Worm (Caenorhabditis elegans): ENCODE measurements around the gene Y39F10A.3.

The Y39F10A.3 gene

DNA sequence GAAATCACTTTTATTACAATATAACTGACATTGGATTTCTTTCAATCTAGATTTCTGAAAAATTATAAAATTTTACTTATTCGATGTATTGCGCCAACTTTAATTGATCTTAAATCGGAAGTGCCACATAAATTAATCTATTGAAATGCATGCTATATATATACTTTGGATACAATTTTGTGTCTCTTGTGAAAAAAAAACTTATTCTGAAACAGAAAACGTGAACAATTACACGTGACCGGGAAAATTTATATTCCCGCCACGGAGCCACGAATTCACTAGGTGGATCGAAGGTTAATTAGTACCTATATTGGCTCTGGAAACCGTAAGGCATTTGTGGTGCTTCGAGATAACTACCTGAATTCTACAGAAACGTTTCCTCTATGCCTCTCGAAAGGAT, 16.9 kb upstream of the Y39F10A.3 start, which contains the start of gene F46F5.14:
F46F5.14 (plus strand) TSS at position 301 of the 400 bp plus-strand sequence.
- TF ChIP-seq rbr-2 (tag; optimal IDR thresholded peaks at IDR 0.05) (no peak), ceh-28 (tag; optimal IDR thresholded peaks at IDR 0.05) (no peak)

DNA sequence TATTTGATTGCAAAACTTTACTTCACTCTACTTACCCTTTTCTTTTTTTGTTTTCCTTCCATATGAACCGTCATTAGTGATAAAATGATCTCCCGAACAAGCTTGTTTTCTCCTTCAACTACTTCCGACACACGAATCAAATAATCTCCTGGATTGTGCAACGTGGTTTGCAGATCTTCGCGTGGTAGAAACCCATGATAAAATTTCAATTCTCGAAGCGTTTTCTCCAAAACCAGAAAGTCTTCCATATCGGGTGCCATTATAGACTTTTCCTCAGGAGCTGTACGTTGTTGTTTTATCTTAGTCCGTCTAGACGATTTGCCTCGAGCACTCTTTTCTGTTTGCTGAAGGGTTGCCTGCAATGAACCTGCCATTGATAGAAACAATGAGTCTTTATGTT, 14.6 kb upstream of the Y39F10A.3 start:
- TF ChIP-seq aha-1 (tag) (peak; percentile 91), hlh-11 (tag; optimal IDR thresholded peaks at IDR 0.05) (no peak), pha-4 (GFP tag; IDR thresholded peaks at IDR 0.05) (no peak), pha-4 (tag; optimal IDR thresholded peaks at IDR 0.05) (no peak), rbr-2 (tag; optimal IDR thresholded peaks at IDR 0.05) (no peak)

- TF ChIP-seq cey-2 (tag; optimal IDR thresholded peaks at IDR 0.05; ENCODE audit: borderline replicate concordance, insufficient read depth) (no peak), madf-5 (GFP tag; IDR thresholded peaks at IDR 0.05) (no peak), nhr-28 (tag; optimal IDR thresholded peaks at IDR 0.05) (no peak), unc-62 (GFP tag; optimal IDR thresholded peaks at IDR 0.05 in 1 of 2) (peak in 1 of 2 experiments; percentile 93), unc-62 (tag; optimal IDR thresholded peaks at IDR 0.05) (no peak), duxl-1 (tag; optimal IDR thresholded peaks at IDR 0.05; ENCODE audit: poor library complexity) (no peak), T20F7.1 (GFP tag; optimal IDR thresholded peaks at IDR 0.05) (no peak), hlh-11 (tag; optimal IDR thresholded peaks at IDR 0.05) (no peak)
These were observed 14.1 kb upstream of the Y39F10A.3 start for ce11 chrII:796916-797315.

DNA sequence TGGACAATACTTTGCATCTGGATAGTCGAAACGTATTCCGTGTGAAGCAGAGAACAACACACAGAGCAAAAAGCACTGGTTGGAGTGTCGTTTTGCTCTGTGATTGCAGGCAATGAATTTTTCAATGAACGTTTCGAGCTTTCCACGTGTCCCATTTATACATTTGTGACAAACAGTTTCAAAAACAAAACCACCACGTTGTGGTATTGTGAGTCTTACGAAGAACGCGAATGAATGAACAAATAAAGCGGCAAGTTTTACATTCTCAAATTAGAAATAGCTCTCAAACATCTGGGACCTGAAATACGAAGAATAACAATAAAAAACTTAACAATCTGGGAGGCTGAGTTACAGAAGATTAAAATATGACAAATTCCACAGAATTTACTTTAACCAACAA, 9.0 kb upstream of the Y39F10A.3 start, which contains the start of gene F46F5.1:
F46F5.1 (minus strand) TSS at position 101 of the 400 bp plus-strand sequence.
- no peak for TF ChIP-seq D1046.2 (GFP tag; IDR thresholded peaks at IDR 0.05)
- TF ChIP-seq nhr-10 (tag; optimal IDR thresholded peaks at IDR 0.05) = no peak
- TF ChIP-seq nhr-11 (tag; optimal IDR thresholded peaks at IDR 0.05) = no peak
- no peak for TF ChIP-seq aly-2 (tag; optimal IDR thresholded peaks at IDR 0.05)
- no peak for TF ChIP-seq vab-7 (GFP tag; IDR thresholded peaks at IDR 0.05)
- no peak for TF ChIP-seq snpc-1.2 (GFP tag; IDR thresholded peaks at IDR 0.05)
- no peak for TF ChIP-seq mxl-2 (GFP tag; conservative IDR thresholded peaks at IDR 0.05)
- TF ChIP-seq Y5F2A.4 (GFP tag; optimal IDR thresholded peaks at IDR 0.05) = no peak

DNA sequence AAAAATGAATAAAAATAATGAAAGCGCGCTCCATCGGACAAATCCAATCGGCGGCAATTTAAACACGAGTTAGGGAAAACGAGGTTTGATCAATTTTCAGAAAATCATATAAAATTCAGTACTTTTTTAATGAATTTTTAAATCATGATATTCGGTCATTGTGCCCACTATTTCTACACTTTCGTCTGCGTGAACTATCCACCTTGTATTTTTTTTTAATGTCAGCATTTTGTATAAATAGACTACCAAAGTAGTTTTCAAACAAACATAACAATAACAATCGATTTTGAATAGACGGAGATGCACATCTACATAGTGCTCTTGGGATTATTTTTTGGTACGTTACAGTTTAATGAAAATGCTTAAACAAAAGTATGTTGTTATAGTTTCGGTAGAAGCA, 5.3 kb upstream of the Y39F10A.3 start, which contains the start of gene F46F5.15:
F46F5.15 (plus strand) TSS at position 301 of the 400 bp plus-strand sequence.
- no peak for TF ChIP-seq sdz-12 (GFP tag; optimal IDR thresholded peaks at IDR 0.05)
- no peak for TF ChIP-seq zip-11 (GFP tag; IDR thresholded peaks at IDR 0.05)
- no peak for TF ChIP-seq nhr-77 (tag; optimal IDR thresholded peaks at IDR 0.05)
- no peak for TF ChIP-seq egl-27 (tag; optimal IDR thresholded peaks at IDR 0.05)
- TF ChIP-seq F37D6.2 (tag; optimal IDR thresholded peaks at IDR 0.05) = no peak
- TF ChIP-seq hlh-11 (tag; optimal IDR thresholded peaks at IDR 0.05) = no peak
- TF ChIP-seq mep-1 (tag; optimal IDR thresholded peaks at IDR 0.05) = no peak
- no peak for TF ChIP-seq madf-5 (GFP tag; IDR thresholded peaks at IDR 0.05)
- no peak for TF ChIP-seq attf-4 (tag; optimal IDR thresholded peaks at IDR 0.05)
- no peak for TF ChIP-seq unc-62 (GFP tag; optimal IDR thresholded peaks at IDR 0.05 in 1 of 2)
- TF ChIP-seq unc-62 (tag; optimal IDR thresholded peaks at IDR 0.05) = no peak
- no peak for TF ChIP-seq php-3 (GFP tag; IDR thresholded peaks at IDR 0.05)
- TF ChIP-seq jun-1 (tag; optimal IDR thresholded peaks at IDR 0.05) = no peak

DNA sequence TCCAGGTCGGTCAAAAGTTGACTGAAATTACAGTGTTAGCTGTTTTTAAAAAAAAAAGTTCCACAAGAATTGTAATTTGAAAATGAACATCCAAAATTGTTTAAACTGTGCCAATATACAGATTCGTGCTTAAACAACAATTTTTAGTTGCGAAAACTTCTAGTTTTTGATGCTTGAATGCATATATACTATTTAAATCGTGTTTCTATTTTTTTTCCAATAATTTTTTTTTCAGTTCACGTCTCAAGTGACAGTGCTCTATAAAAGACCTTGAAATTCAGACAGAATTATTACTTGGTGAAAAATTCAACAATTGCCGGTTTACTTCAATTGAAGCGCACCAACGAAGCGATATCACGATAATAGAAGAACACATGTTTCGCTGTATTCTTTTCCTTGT, 4.1 kb upstream of the Y39F10A.3 start, which contains the start of gene F46F5.16:
F46F5.16 (plus strand) TSS at position 301 of the 400 bp plus-strand sequence.
- TF ChIP-seq dmd-6 (GFP tag; IDR thresholded peaks at IDR 0.05) = no peak
- TF ChIP-seq lir-3 (tag; optimal IDR thresholded peaks at IDR 0.05) = no peak
- no peak for TF ChIP-seq nhr-28 (tag; optimal IDR thresholded peaks at IDR 0.05)
- TF ChIP-seq nhr-237 (tag; optimal IDR thresholded peaks at IDR 0.05) = no peak
- TF ChIP-seq tra-1 (GFP tag; IDR thresholded peaks at IDR 0.05) = no peak
- TF ChIP-seq dmd-9 (GFP tag; IDR thresholded peaks at IDR 0.05) = no peak
- no peak for TF ChIP-seq sdz-12 (GFP tag; optimal IDR thresholded peaks at IDR 0.05)
- TF ChIP-seq fkh-10 (GFP tag; optimal IDR thresholded peaks at IDR 0.05) = no peak
- no peak for TF ChIP-seq Y75B8A.6 (GFP tag; IDR thresholded peaks at IDR 0.05)
- TF ChIP-seq F49E8.2 (tag; optimal IDR thresholded peaks at IDR 0.05; ENCODE audit: borderline replicate concordance) = no peak
- TF ChIP-seq daf-12 (tag; optimal IDR thresholded peaks at IDR 0.05) = no peak
- TF ChIP-seq hlh-30 (tag; optimal IDR thresholded peaks at IDR 0.05; ENCODE audit: insufficient read depth) = no peak
- TF ChIP-seq F44E2.7 (GFP tag; IDR thresholded peaks at IDR 0.05) = no peak
- TF ChIP-seq F10B5.3 (tag; optimal IDR thresholded peaks at IDR 0.05) = no peak
- TF ChIP-seq rbr-2 (tag; optimal IDR thresholded peaks at IDR 0.05) = no peak
